Worm (Caenorhabditis elegans): Measurements from ENCODE around the gene gei-8.

Gene gei-8

ce11 chrIII:8125234-8125633 is 4.2 kb upstream of the gei-8 start (continued):
- TF ChIP-seq unc-62 (GFP tag; optimal IDR thresholded peaks at IDR 0.05): no peak
- TF ChIP-seq elt-2 (tag; optimal IDR thresholded peaks at IDR 0.05): peak; percentile 22
- no peak for TF ChIP-seq F16B12.6 (tag; optimal IDR thresholded peaks at IDR 0.05)
- no peak for TF ChIP-seq ceh-88 (GFP tag; IDR thresholded peaks at IDR 0.05)
- TF ChIP-seq tlp-1 (tag; optimal IDR thresholded peaks at IDR 0.05): no peak
- TF ChIP-seq nhr-28 (tag; optimal IDR thresholded peaks at IDR 0.05): no peak
- no peak for TF ChIP-seq zip-4 (GFP tag; optimal IDR thresholded peaks at IDR 0.05)
- TF ChIP-seq grh-1 (GFP tag; IDR thresholded peaks at IDR 0.05): no peak
- no peak for TF ChIP-seq hpl-2 (GFP tag; optimal IDR thresholded peaks at IDR 0.05)
- peak; percentile 65 for TF ChIP-seq jun-1 (tag; optimal IDR thresholded peaks at IDR 0.05)
- TF ChIP-seq nhr-77 (tag; optimal IDR thresholded peaks at IDR 0.05): peak; percentile 48
- no peak for TF ChIP-seq pag-3 (tag; optimal IDR thresholded peaks at IDR 0.05; ENCODE audit: borderline replicate concordance, insufficient read depth)
- TF ChIP-seq ceh-8 (GFP tag; optimal IDR thresholded peaks at IDR 0.05): no peak
- TF ChIP-seq sox-4 (tag; optimal IDR thresholded peaks at IDR 0.05): no peak
- peak; percentile 67 for TF ChIP-seq nhr-47 (tag; optimal IDR thresholded peaks at IDR 0.05)
- TF ChIP-seq lsy-2 (tag; optimal IDR thresholded peaks at IDR 0.05): peak; percentile 73 to 84
- TF ChIP-seq efl-1 (optimal IDR thresholded peaks at IDR 0.05): peak; percentile 77 to 95
- TF ChIP-seq efl-1 (GFP tag; optimal IDR thresholded peaks at IDR 0.05 in 1 of 2): peak; percentile 22 to 73
- no peak for TF ChIP-seq efl-3 (GFP tag; optimal IDR thresholded peaks at IDR 0.05)
- no peak for TF ChIP-seq lin-15B (tag; optimal IDR thresholded peaks at IDR 0.05)
- no peak for TF ChIP-seq egl-27 (tag; optimal IDR thresholded peaks at IDR 0.05)
- no peak for TF ChIP-seq snpc-4 (tag; optimal IDR thresholded peaks at IDR 0.05)
- TF ChIP-seq blmp-1 (tag; optimal IDR thresholded peaks at IDR 0.05): peak; percentile 62
- no peak for TF ChIP-seq alr-1 (tag; optimal IDR thresholded peaks at IDR 0.05; ENCODE audit: borderline replicate concordance)
- TF ChIP-seq fkh-10 (GFP tag; optimal IDR thresholded peaks at IDR 0.05): no peak
- peak; percentile 36 for TF ChIP-seq fkh-8 (tag; optimal IDR thresholded peaks at IDR 0.05)
- peak; percentile 50 for TF ChIP-seq tbx-2 (tag; optimal IDR thresholded peaks at IDR 0.05)
- TF ChIP-seq zag-1 (tag; optimal IDR thresholded peaks at IDR 0.05): no peak
- no peak for TF ChIP-seq nhr-12 (tag; optimal IDR thresholded peaks at IDR 0.05)
- TF ChIP-seq aha-1 (tag; optimal IDR thresholded peaks at IDR 0.05): no peak
- no peak for TF ChIP-seq pax-3 (tag; optimal IDR thresholded peaks at IDR 0.05)
- TF ChIP-seq nhr-90 (tag; optimal IDR thresholded peaks at IDR 0.05; ENCODE audit: poor library complexity): peak; percentile 14
- no peak for TF ChIP-seq aly-2 (tag; optimal IDR thresholded peaks at IDR 0.05)
- TF ChIP-seq egl-13 (tag; optimal IDR thresholded peaks at IDR 0.05): no peak
- peak; percentile 56 for TF ChIP-seq xbp-1 (tag; optimal IDR thresholded peaks at IDR 0.05)
- TF ChIP-seq hlh-17 (GFP tag; optimal IDR thresholded peaks at IDR 0.05; ENCODE audit: borderline replicate concordance): no peak
- peak in 2 of 3 experiments; percentile 33 to 36 for TF ChIP-seq dpl-1 (GFP tag; optimal IDR thresholded peaks at IDR 0.05)
- TF ChIP-seq C34B4.2 (tag; optimal IDR thresholded peaks at IDR 0.05): no peak
- peak; percentile 58 for TF ChIP-seq lir-3 (tag; optimal IDR thresholded peaks at IDR 0.05; ENCODE audit: poor library complexity)
- no peak for TF ChIP-seq mab-9 (GFP tag; IDR thresholded peaks at IDR 0.05)
- no peak for TF ChIP-seq nhr-76 (tag; optimal IDR thresholded peaks at IDR 0.05)
- peak; percentile 71 for TF ChIP-seq rnt-1 (tag; optimal IDR thresholded peaks at IDR 0.05)

- TF ChIP-seq lin-15B (tag; optimal IDR thresholded peaks at IDR 0.05) (no peak), pax-3 (tag; optimal IDR thresholded peaks at IDR 0.05) (no peak), unc-98 (GFP tag; IDR thresholded peaks at IDR 0.05) (no peak), nhr-19 (GFP tag; conservative IDR thresholded peaks at IDR 0.05) (peak; percentile 31; the same call in 1 of the 2 replicates), F16B12.6 (tag; optimal IDR thresholded peaks at IDR 0.05) (no peak), aha-1 (tag; optimal IDR thresholded peaks at IDR 0.05) (no peak), fos-1 (tag; optimal IDR thresholded peaks at IDR 0.05) (peak; percentile 76), ztf-4 (tag; optimal IDR thresholded peaks at IDR 0.05) (no peak), nhr-28 (tag; optimal IDR thresholded peaks at IDR 0.05) (no peak), sptf-1 (tag; optimal IDR thresholded peaks at IDR 0.05) (no peak), hlh-4 (tag; optimal IDR thresholded peaks at IDR 0.05) (no peak), ceh-88 (GFP tag; IDR thresholded peaks at IDR 0.05) (no peak), hpl-2 (GFP tag; optimal IDR thresholded peaks at IDR 0.05) (no peak), nhr-11 (tag; optimal IDR thresholded peaks at IDR 0.05) (no peak), ceh-82 (tag; optimal IDR thresholded peaks at IDR 0.05) (peak; percentile 0 to 62 (median 9)), snu-23 (GFP tag; optimal IDR thresholded peaks at IDR 0.05) (peak; percentile 70), egl-13 (tag; optimal IDR thresholded peaks at IDR 0.05) (no peak), aly-2 (tag; optimal IDR thresholded peaks at IDR 0.05) (no peak), vab-15 (tag; optimal IDR thresholded peaks at IDR 0.05) (no peak), elt-2 (tag; optimal IDR thresholded peaks at IDR 0.05) (no peak), ceh-8 (GFP tag; optimal IDR thresholded peaks at IDR 0.05) (no peak), unc-130 (tag; optimal IDR thresholded peaks at IDR 0.05) (no peak)
Observed at ce11 chrIII:8124323-8124722, 3.3 kb upstream of the gei-8 start.

Measured in whole organism, L1 larva.